Fruit fly (Drosophila melanogaster) whole organism, embryonic: Measurements from ENCODE around the gene CG15515.
A peak's percentile ranks its signal among the peaks of the same experiment; 100 is the strongest.

Experiments used
- Abd-B ChIP-seq: fragments of 200-800 bp; sonication (Bioruptor generic); optimal IDR thresholded peaks from 2 replicates; lab custom pipeline; 2018; ENCODE audit warnings: missing biosample characterization, mild to moderate bottlenecking, missing genetic modification characterization, moderate library complexity
- Aef1 ChIP-seq: fragments of 200-800 bp; sonication (Bioruptor generic); IDR thresholded peaks from 3 replicates; pipeline ENCODE4 v1.3.6; 2022; ENCODE audit warnings: missing biosample characterization, missing genetic modification characterization
- Atf6 ChIP-seq: fragments of 200-800 bp; sonication (Bioruptor generic); IDR thresholded peaks from 2 replicates; pipeline ENCODE4 v1.3.6; 2022; ENCODE audit warnings: missing biosample characterization, missing genetic modification characterization
- CG11560 ChIP-seq: fragments of 200-800 bp; sonication (Bioruptor generic); IDR thresholded peaks from 3 replicates; pipeline ENCODE4 v1.3.6; 2022; ENCODE audit warnings: missing biosample characterization, missing genetic modification characterization
- CG11695 ChIP-seq: fragments of 200-800 bp; sonication (Bioruptor generic); IDR thresholded peaks from 3 replicates; pipeline ENCODE4 v1.3.6; 2022; ENCODE audit warnings: missing biosample characterization, missing genetic modification characterization
- CG14667 ChIP-seq: fragments of 200-800 bp; sonication (Bioruptor generic); IDR thresholded peaks from 2 replicates; pipeline ENCODE4 v1.3.6; 2022; ENCODE audit warnings: missing biosample characterization, missing genetic modification characterization
- CG14965 ChIP-seq: fragments of 200-800 bp; sonication (Bioruptor generic); optimal IDR thresholded peaks from 2 replicates; lab custom pipeline; 2016; ENCODE audit warnings: missing biosample characterization, missing genetic modification characterization, borderline replicate concordance
- CG17359 ChIP-seq: fragments of 200-800 bp; sonication (Bioruptor generic); optimal IDR thresholded peaks from 3 replicates; lab custom pipeline; 2018; ENCODE audit warnings: missing biosample characterization, mild to moderate bottlenecking, missing genetic modification characterization, moderate library complexity
- CG17568 ChIP-seq: fragments of 200-800 bp; sonication (Bioruptor generic); optimal IDR thresholded peaks from 2 replicates; lab custom pipeline; 2018; ENCODE audit warnings: missing biosample characterization, mild to moderate bottlenecking, missing genetic modification characterization, moderate library complexity
- CG2120 ChIP-seq: fragments of 200-800 bp; sonication (Bioruptor generic); optimal IDR thresholded peaks from 3 replicates; lab custom pipeline; 2016; ENCODE audit warnings: missing biosample characterization, missing genetic modification characterization
- CG30431 ChIP-seq: fragments of 200-800 bp; sonication (Bioruptor generic); optimal IDR thresholded peaks from 2 replicates; lab custom pipeline; 2017; ENCODE audit warnings: missing biosample characterization, missing genetic modification characterization
- CG32532 ChIP-seq: fragments of 200-800 bp; sonication (Bioruptor generic); IDR thresholded peaks from 2 replicates; pipeline ENCODE4 v1.3.6; 2022; ENCODE audit warnings: missing biosample characterization, missing genetic modification characterization
- CG42726 ChIP-seq: fragments of 200-800 bp; sonication (Bioruptor generic); IDR thresholded peaks from 2 replicates; pipeline ENCODE4 v1.3.6; 2022; ENCODE audit warnings: missing biosample characterization, missing genetic modification characterization; ENCODE audit not compliant: partially characterized antibody
- CG8924 ChIP-seq: fragments of 200-800 bp; optimal IDR thresholded peaks from 3 replicates; lab custom pipeline; 2019; ENCODE audit warnings: missing biosample characterization, mild to moderate bottlenecking, missing genetic modification characterization, moderate library complexity
- CG8944 ChIP-seq: fragments of 200-800 bp; sonication (Bioruptor generic); optimal IDR thresholded peaks from 3 replicates; lab custom pipeline; 2016; ENCODE audit warnings: missing biosample characterization, missing genetic modification characterization
- CG9797 ChIP-seq: fragments of 200-800 bp; sonication (Bioruptor generic); optimal IDR thresholded peaks from 3 replicates; lab custom pipeline; 2018; ENCODE audit warnings: missing biosample characterization, mild to moderate bottlenecking, missing genetic modification characterization
- CHES-1-like ChIP-seq: fragments of 200-800 bp; sonication (Bioruptor generic); optimal IDR thresholded peaks from 2 replicates; lab custom pipeline; 2016; ENCODE audit warnings: missing biosample characterization, missing genetic modification characterization
- Chrac-16 ChIP-seq: fragments of 200-800 bp; sonication (Bioruptor generic); optimal IDR thresholded peaks from 3 replicates; lab custom pipeline; 2016; ENCODE audit warnings: missing biosample characterization, missing genetic modification characterization
- Dad ChIP-seq: fragments of 200-800 bp; sonication (Bioruptor generic); optimal IDR thresholded peaks from 3 replicates; lab custom pipeline; 2016; ENCODE audit warnings: missing biosample characterization, missing genetic modification characterization
- Doc3 ChIP-seq: fragments of 200-800 bp; sonication (Bioruptor generic); IDR thresholded peaks from 3 replicates; pipeline ENCODE4 v1.3.6; 2022; ENCODE audit warnings: missing biosample characterization, missing genetic modification characterization; ENCODE audit not compliant: partially characterized antibody
- Fer3 ChIP-seq: fragments of 200-800 bp; sonication (Bioruptor generic); optimal IDR thresholded peaks from 2 replicates; lab custom pipeline; 2018; ENCODE audit warnings: missing biosample characterization, mild to moderate bottlenecking, missing genetic modification characterization, moderate library complexity
- H15 ChIP-seq: fragments of 200-800 bp; sonication (Bioruptor generic); IDR thresholded peaks from 3 replicates; pipeline ENCODE4 v1.3.6; 2022; ENCODE audit warnings: missing biosample characterization, missing genetic modification characterization
- HLH54F ChIP-seq: fragments of 200-800 bp; sonication (Bioruptor generic); optimal IDR thresholded peaks from 3 replicates; lab custom pipeline; 2016; ENCODE audit warnings: missing biosample characterization, missing genetic modification characterization
- Hr51 ChIP-seq, 2 experiments: fragments of 200-800 bp; sonication (Bioruptor generic); optimal IDR thresholded peaks; 2 replicates in 1 of 2; 3 replicates in 1 of 2; lab custom pipeline; 2016 to 2018; ENCODE audit warnings: missing biosample characterization in 2 of 2, missing genetic modification characterization in 2 of 2, mild to moderate bottlenecking in 1 of 2, moderate library complexity in 1 of 2
- NFAT ChIP-seq: fragments of 200-800 bp; sonication (Bioruptor generic); IDR thresholded peaks from 2 replicates; pipeline ENCODE4 v1.3.6; 2022; ENCODE audit warnings: missing biosample characterization, missing genetic modification characterization
- Nf-YA ChIP-seq: fragments of 200-800 bp; sonication (Bioruptor generic); IDR thresholded peaks from 2 replicates; pipeline ENCODE4 v1.3.6; 2022; ENCODE audit warnings: missing biosample characterization, missing genetic modification characterization
- Six4 ChIP-seq: fragments of 200-800 bp; sonication (Bioruptor generic); optimal IDR thresholded peaks from 2 replicates; lab custom pipeline; 2016; ENCODE audit warnings: missing biosample characterization, missing genetic modification characterization
- Sox102F ChIP-seq: fragments of 200-800 bp; sonication (Bioruptor generic); optimal IDR thresholded peaks from 2 replicates; lab custom pipeline; 2018; ENCODE audit warnings: missing biosample characterization, mild to moderate bottlenecking, missing genetic modification characterization, moderate library complexity
- ab ChIP-seq: fragments of 200-800 bp; sonication (Bioruptor generic); optimal IDR thresholded peaks from 2 replicates; lab custom pipeline; 2016; ENCODE audit warnings: missing biosample characterization, missing genetic modification characterization
- al ChIP-seq: fragments of 200-800 bp; sonication (Bioruptor generic); IDR thresholded peaks from 2 replicates; pipeline ENCODE4 v1.3.6; 2022; ENCODE audit warnings: missing biosample characterization, missing genetic modification characterization
- bsh ChIP-seq, 2 experiments: fragments of 200-800 bp; sonication (Bioruptor generic); optimal IDR thresholded peaks; 2 replicates each; lab custom pipeline; 2017 to 2018; ENCODE audit warnings: mild to moderate bottlenecking in 2 of 2, missing biosample characterization in 2 of 2, missing genetic modification characterization in 2 of 2, moderate library complexity in 1 of 2
- crp ChIP-seq, 2 experiments: fragments of 200-800 bp; sonication (Bioruptor generic); optimal IDR thresholded peaks; 2 replicates in 1 of 2; 3 replicates in 1 of 2; lab custom pipeline; 2017; ENCODE audit warnings: missing biosample characterization in 2 of 2, missing genetic modification characterization in 2 of 2, mild to moderate bottlenecking in 1 of 2, moderate library complexity in 1 of 2
- dmrt11E ChIP-seq: fragments of 200-800 bp; sonication (Bioruptor generic); optimal IDR thresholded peaks from 3 replicates; lab custom pipeline; 2018; ENCODE audit warnings: missing biosample characterization, mild to moderate bottlenecking, missing genetic modification characterization, moderate library complexity
- dysf ChIP-seq: fragments of 200-800 bp; sonication (Bioruptor generic); IDR thresholded peaks from 3 replicates; pipeline ENCODE4 v1.3.6; 2022; ENCODE audit warnings: missing biosample characterization, missing genetic modification characterization
- fu2 ChIP-seq: fragments of 200-800 bp; sonication (Bioruptor generic); optimal IDR thresholded peaks from 2 replicates; lab custom pipeline; 2016; ENCODE audit warnings: missing biosample characterization, missing genetic modification characterization
- gsb ChIP-seq: fragments of 200-800 bp; sonication (Bioruptor generic); IDR thresholded peaks from 2 replicates; pipeline ENCODE4 v1.3.6; 2022; ENCODE audit warnings: missing biosample characterization, missing genetic modification characterization
- luna ChIP-seq: fragments of 200-800 bp; sonication (Bioruptor generic); optimal IDR thresholded peaks from 2 replicates; lab custom pipeline; 2016; ENCODE audit warnings: missing biosample characterization, missing genetic modification characterization
- maf-S ChIP-seq: fragments of 200-800 bp; sonication (Bioruptor generic); optimal IDR thresholded peaks from 2 replicates; lab custom pipeline; 2016; ENCODE audit warnings: missing biosample characterization, missing genetic modification characterization
- odd ChIP-seq: fragments of 200-800 bp; sonication (Bioruptor generic); optimal IDR thresholded peaks from 2 replicates; lab custom pipeline; 2017; ENCODE audit warnings: missing biosample characterization, mild to moderate bottlenecking, missing genetic modification characterization
- psq ChIP-seq: fragments of 200-800 bp; sonication (Bioruptor generic); optimal IDR thresholded peaks from 2 replicates; lab custom pipeline; 2017; ENCODE audit warnings: missing biosample characterization, missing genetic modification characterization
- sc ChIP-seq, 3 experiments: fragments of >200 bp in 2 of 3; fragments of 200-800 bp in 1 of 3; sonication (Bioruptor generic) in 1 of 3; optimal IDR thresholded peaks; 2 replicates in 2 of 3; 3 replicates in 1 of 3; lab custom pipeline; 2017; ENCODE audit warnings: mild to moderate bottlenecking in 1 of 3, missing biosample characterization in 1 of 3, missing genetic modification characterization in 1 of 3, missing genetic modification reagents in 1 of 3
- scrt ChIP-seq: fragments of 200-800 bp; sonication (Bioruptor generic); optimal IDR thresholded peaks from 2 replicates; lab custom pipeline; 2018; ENCODE audit warnings: missing biosample characterization, mild to moderate bottlenecking, missing genetic modification characterization, moderate library complexity
- shn ChIP-seq: fragments of 200-800 bp; sonication (Bioruptor generic); optimal IDR thresholded peaks from 3 replicates; lab custom pipeline; 2016; ENCODE audit warnings: missing biosample characterization, missing genetic modification characterization
- slou ChIP-seq: fragments of 200-800 bp; sonication (Bioruptor generic); optimal IDR thresholded peaks from 3 replicates; lab custom pipeline; 2016; ENCODE audit warnings: missing biosample characterization, missing genetic modification characterization
- sug ChIP-seq: fragments of 200-800 bp; optimal IDR thresholded peaks from 2 replicates; lab custom pipeline; 2019; ENCODE audit warnings: missing biosample characterization, mild to moderate bottlenecking, missing genetic modification characterization, moderate library complexity
- tap ChIP-seq: fragments of 200-800 bp; optimal IDR thresholded peaks from 3 replicates; lab custom pipeline; 2019; ENCODE audit warnings: missing biosample characterization, mild to moderate bottlenecking, missing genetic modification characterization, moderate library complexity
- tio ChIP-seq: fragments of 200-800 bp; sonication (Bioruptor generic); optimal IDR thresholded peaks from 2 replicates; lab custom pipeline; 2017; ENCODE audit warnings: missing biosample characterization, missing genetic modification characterization, inconsistent platforms
- z ChIP-seq: fragments of 200-800 bp; sonication (Bioruptor generic); IDR thresholded peaks from 3 replicates; pipeline ENCODE4 v1.3.6; 2022; ENCODE audit warnings: missing biosample characterization, missing genetic modification characterization
- zen ChIP-seq: fragments of 200-800 bp; sonication (Bioruptor generic); optimal IDR thresholded peaks from 3 replicates; lab custom pipeline; 2018; ENCODE audit warnings: missing biosample characterization, mild to moderate bottlenecking, missing genetic modification characterization, moderate library complexity

CG15515 gene

dm6 chr3R:29894393-29894792 lies 10.9 kb upstream of the CG15515 start (continued):
- no peak for TF ChIP-seq CG11560 (tag; lab: Robert Waterston, UW)
- peak; percentile 61 for TF ChIP-seq CG17359
- peak in 1 of 2 experiments; percentile 27 for TF ChIP-seq bsh (GFP tag; optimal IDR thresholded peaks at IDR 0.05; lab: Kevin White, UChicago)
- peak; percentile 24 for TF ChIP-seq tio
- peak; percentile 47 for TF ChIP-seq gsb
- TF ChIP-seq Dad (GFP tag; lab: Kevin White, UChicago): peak; percentile 69
- peak; percentile 5; the same call in 1 of the 3 replicates for TF ChIP-seq H15 (GFP tag; lab: Robert Waterston, UW)

dm6 chr3R:29898588-29898987 lies 6.7 kb upstream of the CG15515 start:
- TF ChIP-seq Doc3 (GFP tag; lab: Robert Waterston, UW) (no peak), sug (tag; lab: Kevin White, UChicago) (peak; percentile 25), psq (GFP tag; lab: Kevin White, UChicago) (no peak), maf-S (GFP tag; lab: Kevin White, UChicago) (no peak), scrt (no peak), Abd-B (GFP tag; lab: Kevin White, UChicago) (no peak), CG30431 (no peak), sc (optimal IDR thresholded peaks at IDR 0.05; lab: Kevin White, UChicago) (no peak), sc (GFP tag; optimal IDR thresholded peaks at IDR 0.05; lab: Kevin White, UChicago) (no peak), NFAT (peak; percentile 19; the same call in 1 of the 2 replicates), ab (GFP tag; lab: Kevin White, UChicago) (no peak), CG2120 (GFP tag; lab: Kevin White, UChicago) (peak; percentile 53), Aef1 (GFP tag; lab: Robert Waterston, UW) (no peak), CG17568 (GFP tag; lab: Kevin White, UChicago) (no peak), CG14667 (GFP tag; lab: Robert Waterston, UW) (no peak), CHES-1-like (GFP tag; lab: Kevin White, UChicago) (no peak), Atf6 (GFP tag; lab: Robert Waterston, UW) (peak; percentile 30; the same call in 1 of the 2 replicates), Six4 (GFP tag; lab: Kevin White, UChicago) (no peak), dmrt11E (tag; lab: Kevin White, UChicago) (no peak), CG8924 (tag; lab: Kevin White, UChicago) (no peak), shn (no peak), odd (no peak), luna (no peak), tap (tag; lab: Kevin White, UChicago) (no peak), HLH54F (GFP tag; lab: Kevin White, UChicago) (no peak), CG11560 (tag; lab: Robert Waterston, UW) (no peak), CG14965 (GFP tag; lab: Kevin White, UChicago) (no peak), dysf (GFP tag; lab: Robert Waterston, UW) (peak; percentile 47; the same call in 1 of the 3 replicates), CG11695 (GFP tag; lab: Robert Waterston, UW) (no peak), Chrac-16 (GFP tag; lab: Kevin White, UChicago) (no peak), z (GFP tag; lab: Robert Waterston, UW) (no peak), Fer3 (no peak), CG32532 (GFP tag; lab: Robert Waterston, UW) (0 out of 2 replicates have a peak, but pooled peaks have one; percentile 24), fu2 (GFP tag; lab: Kevin White, UChicago) (no peak), CG9797 (GFP tag; lab: Kevin White, UChicago) (no peak), zen (tag; lab: Kevin White, UChicago) (no peak), slou (no peak), Nf-YA (no peak), CG8944 (GFP tag; lab: Kevin White, UChicago) (no peak), Hr51 (GFP tag; optimal IDR thresholded peaks at IDR 0.05; lab: Kevin White, UChicago) (no peak), CG42726 (no peak), crp (GFP tag; optimal IDR thresholded peaks at IDR 0.05; lab: Kevin White, UChicago) (no peak), Sox102F (GFP tag; lab: Kevin White, UChicago) (no peak), al (GFP tag; lab: Robert Waterston, UW) (peak; percentile 34; the same call in 1 of the 2 replicates)
